Fruit fly (Drosophila melanogaster) whole organism, prepupa: ENCODE data around the gene Aos1.

Experiments
- CG1621 ChIP-seq: fragments of 200-800 bp; sonication (Bioruptor generic); optimal IDR thresholded peaks from 3 replicates; lab custom pipeline; 2018; ENCODE audit warnings: missing biosample characterization, mild to moderate bottlenecking, missing genetic modification characterization
- CG16779 ChIP-seq: fragments of 200-800 bp; sonication (Bioruptor generic); optimal IDR thresholded peaks from 3 replicates; lab custom pipeline; 2017; ENCODE audit warnings: missing biosample characterization, mild to moderate bottlenecking, missing genetic modification characterization
- CG6163 ChIP-seq: fragments of 200-800 bp; sonication (Bioruptor generic); IDR thresholded peaks from 3 replicates; pipeline ENCODE4 v1.3.6; 2022; ENCODE audit warnings: missing biosample characterization, missing genetic modification characterization
- CG8319 ChIP-seq: fragments of 200-800 bp; sonication (Bioruptor generic); optimal IDR thresholded peaks from 3 replicates; lab custom pipeline; 2016; ENCODE audit warnings: missing biosample characterization, missing genetic modification characterization
- Eip78C ChIP-seq: fragments of 200-800 bp; sonication (Bioruptor generic); peaks from one replicate; lab custom pipeline; 2016; ENCODE audit warnings: missing biosample characterization, missing genetic modification characterization
- Eip93F ChIP-seq: fragments of 200-800 bp; sonication (Bioruptor generic); optimal IDR thresholded peaks from 2 replicates; lab custom pipeline; 2016; ENCODE audit warnings: missing biosample characterization, mild to moderate bottlenecking, missing genetic modification characterization
- Hr39 ChIP-seq: fragments of 200-800 bp; sonication (Bioruptor generic); optimal IDR thresholded peaks from 2 replicates; lab custom pipeline; 2016; ENCODE audit warnings: missing biosample characterization, missing genetic modification characterization
- OdsH ChIP-seq: fragments of 200-800 bp; sonication (Bioruptor generic); optimal IDR thresholded peaks from 3 replicates; lab custom pipeline; 2016; ENCODE audit warnings: missing biosample characterization, missing genetic modification characterization
- dsx ChIP-seq: fragments of 200-800 bp; optimal IDR thresholded peaks from 3 replicates; lab custom pipeline; 2019; ENCODE audit warnings: missing biosample characterization, mild to moderate bottlenecking, missing genetic modification characterization, moderate library complexity; ENCODE audit not compliant: poor library complexity, severe bottlenecking
- fkh ChIP-seq: fragments of 200-800 bp; sonication (Bioruptor generic); optimal IDR thresholded peaks from 3 replicates; lab custom pipeline; 2017; ENCODE audit warnings: missing biosample characterization, mild to moderate bottlenecking, missing genetic modification characterization, moderate library complexity
- lz ChIP-seq: fragments of 200-800 bp; sonication (Bioruptor generic); optimal IDR thresholded peaks from 3 replicates; lab custom pipeline; 2016; ENCODE audit warnings: missing biosample characterization, missing genetic modification characterization
- spab ChIP-seq: fragments of 200-800 bp; sonication (Bioruptor generic); optimal IDR thresholded peaks from 2 replicates; lab custom pipeline; 2017; ENCODE audit warnings: missing biosample characterization, mild to moderate bottlenecking, missing genetic modification characterization, missing genetic modification reagents

DNA sequence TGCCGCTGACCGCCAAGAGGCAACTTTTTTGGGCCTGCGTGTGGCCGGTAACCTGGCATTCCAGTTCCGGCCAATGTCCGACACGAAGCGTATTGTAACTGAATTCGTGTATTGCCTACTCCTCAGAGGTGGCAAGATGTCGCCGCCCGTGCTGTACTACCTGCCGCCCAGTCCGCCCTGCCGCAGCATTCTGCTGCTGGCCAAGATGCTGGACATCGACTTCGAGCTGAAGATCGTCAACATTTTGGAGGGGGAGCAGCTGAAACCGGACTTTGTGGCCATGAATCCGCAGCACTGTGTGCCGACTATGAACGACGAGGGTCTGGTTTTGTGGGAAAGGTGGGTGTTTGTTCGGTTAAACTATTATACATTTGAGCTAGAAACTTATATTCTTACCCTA is 49.3 kb downstream of the Aos1 start:
- TF ChIP-seq Eip78C = no peak
- TF ChIP-seq Eip93F = no peak
- TF ChIP-seq CG1621 (tag; lab: Kevin White, UChicago) = no peak
- no peak for TF ChIP-seq CG16779 (tag; lab: Kevin White, UChicago)
- no peak for TF ChIP-seq Hr39 (GFP tag; lab: Kevin White, UChicago)
- no peak for TF ChIP-seq CG6163 (GFP tag; lab: Robert Waterston, UW)
- TF ChIP-seq fkh (GFP tag; lab: Kevin White, UChicago) = no peak
- TF ChIP-seq dsx (GFP tag; lab: Kevin White, UChicago) = no peak
- TF ChIP-seq lz (GFP tag; lab: Kevin White, UChicago) = no peak
- TF ChIP-seq spab (GFP tag; lab: Kevin White, UChicago) = no peak
- TF ChIP-seq CG8319 (GFP tag; lab: Kevin White, UChicago) = no peak
- no peak for TF ChIP-seq OdsH (GFP tag; lab: Kevin White, UChicago)
